Fruit fly (Drosophila melanogaster) Kc167 (cell line): ENCODE results near the gene trbl.

ENCODE experiments used
- Myc ChIP-seq: fragments of >200 bp; optimal IDR thresholded peaks from 2 replicates; lab custom pipeline; 2017; ENCODE audit warnings: missing external identifiers
- Sin3A ChIP-seq: fragments of >200 bp; optimal IDR thresholded peaks from 2 replicates; lab custom pipeline; 2018; ENCODE audit warnings: missing external identifiers
- h ChIP-seq: fragments of >200 bp; optimal IDR thresholded peaks from 3 replicates; lab custom pipeline; 2018; ENCODE audit warnings: missing external identifiers
- insv ChIP-seq: fragments of >200 bp; optimal IDR thresholded peaks from 3 replicates; lab custom pipeline; 2018; ENCODE audit warnings: missing external identifiers
- psq ChIP-seq: fragments of >200 bp; optimal IDR thresholded peaks from 2 replicates; lab custom pipeline; 2017; ENCODE audit warnings: missing external identifiers
- ttk ChIP-seq: sonication (Bioruptor generic); optimal IDR thresholded peaks from 2 replicates; lab custom pipeline; 2017; ENCODE audit warnings: missing external identifiers

trbl gene

dm6 chr3L:20387843-20388163 is 13.6 kb downstream of the trbl start:
- TF ChIP-seq h (no peak), Myc (lab: Kevin White, UChicago) (no peak), ttk (no peak)

dm6 chr3L:20387038-20387842 is 14.2 kb downstream of the trbl start:
- TF ChIP-seq insv (lab: Kevin White, UChicago) (no peak), Sin3A (lab: Kevin White, UChicago) (no peak), Myc (lab: Kevin White, UChicago) (no peak)

DNA sequence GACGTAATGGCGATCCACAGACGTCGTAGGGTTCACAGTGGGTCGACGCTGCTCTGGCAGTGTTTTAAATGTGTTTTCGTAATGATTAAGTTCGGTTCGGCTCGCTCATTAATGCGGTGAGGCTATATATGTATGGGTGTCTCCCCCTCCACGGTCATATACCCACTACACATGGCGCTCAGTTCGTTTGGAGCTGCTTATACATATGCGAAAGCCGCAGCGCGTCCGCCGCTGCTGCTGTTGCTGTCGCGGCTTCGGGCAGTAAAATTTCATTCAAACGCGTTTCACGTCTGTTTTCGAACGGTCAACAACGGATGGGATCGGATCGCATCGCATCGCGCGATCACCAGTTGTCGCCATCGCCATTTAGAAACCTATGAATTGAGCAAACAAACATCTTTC is 15.4 kb downstream of the trbl start:
- TF ChIP-seq insv (lab: Kevin White, UChicago), result no peak

DNA sequence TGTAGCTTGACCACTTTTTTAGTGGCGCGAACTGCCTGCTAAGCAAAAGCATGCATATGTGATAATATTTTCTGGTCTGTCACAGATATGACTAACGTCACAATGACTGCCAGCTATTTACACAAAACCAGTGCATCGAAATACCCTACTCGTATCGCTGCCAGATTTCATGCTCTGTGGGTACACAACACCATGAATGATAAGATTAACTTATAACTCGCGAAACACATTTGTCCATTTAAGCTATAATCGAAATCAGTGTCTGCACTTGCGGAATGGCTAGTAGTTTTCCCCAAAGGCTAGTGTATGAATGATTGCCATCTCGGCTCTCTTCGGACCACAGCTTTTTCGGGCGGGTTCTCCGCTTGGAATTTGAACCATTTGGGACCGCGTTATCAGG is 16.0 kb downstream of the trbl start:
- no peak for TF ChIP-seq ttk
- TF ChIP-seq Myc (lab: Kevin White, UChicago), result no peak
- TF ChIP-seq h, result no peak
- no peak for TF ChIP-seq psq
- TF ChIP-seq insv (lab: Kevin White, UChicago), result no peak
- TF ChIP-seq Sin3A (lab: Kevin White, UChicago), result no peak

- TF ChIP-seq h, result no peak
- no peak for TF ChIP-seq Sin3A (lab: Kevin White, UChicago)
- no peak for TF ChIP-seq Myc (lab: Kevin White, UChicago)
- TF ChIP-seq psq, result no peak
- no peak for TF ChIP-seq insv (lab: Kevin White, UChicago)
- TF ChIP-seq ttk, result no peak
These were observed 16.4 kb downstream of the trbl start for dm6 chr3L:20385006-20385405.

DNA sequence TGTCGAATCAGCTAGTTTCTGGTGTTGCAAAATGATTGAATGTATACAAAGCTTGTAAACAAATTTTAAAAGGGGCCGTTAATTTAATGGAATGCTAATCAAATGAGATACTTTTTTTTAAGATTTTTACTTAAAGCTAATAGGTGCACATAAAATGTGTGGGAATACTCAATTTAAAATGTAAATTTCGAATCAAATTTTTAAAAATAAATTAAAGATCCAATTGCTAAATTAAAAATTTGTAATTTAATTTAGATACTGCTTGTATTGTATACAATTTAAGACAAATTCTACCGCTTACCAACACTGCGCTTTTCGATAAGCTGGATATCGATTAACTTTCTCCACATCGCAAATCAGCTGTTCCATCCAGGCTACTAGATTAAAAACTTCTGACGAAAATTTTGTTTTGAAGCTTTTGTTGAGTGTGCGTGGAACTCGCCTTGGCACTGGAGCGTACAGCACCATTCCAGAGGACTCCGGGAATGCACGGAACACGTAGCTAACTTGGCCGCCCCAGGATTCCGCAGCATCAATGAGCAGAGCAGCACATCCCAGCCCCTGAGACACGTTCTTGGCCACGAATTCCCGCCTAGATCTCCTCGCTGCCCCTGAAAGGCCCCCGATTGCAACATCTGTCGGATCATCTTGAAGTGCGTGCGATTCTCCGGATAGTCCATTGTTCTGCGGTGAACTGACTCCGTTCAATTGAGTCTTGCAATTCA is 17.2 kb downstream of the trbl start, which contains the start of the genes CG5498 and fbl:
Gene CG5498 (minus strand): TSS at position 24 of the 725 bp plus-strand sequence.
Gene fbl (plus strand): TSS at position 344 of the 725 bp plus-strand sequence.
- TF ChIP-seq insv (lab: Kevin White, UChicago) (no peak), Myc (lab: Kevin White, UChicago) (no peak), ttk (no peak), h (no peak), psq (no peak), Sin3A (lab: Kevin White, UChicago) (no peak)

- TF ChIP-seq psq (no peak), Sin3A (lab: Kevin White, UChicago) (no peak), ttk (no peak), Myc (lab: Kevin White, UChicago) (no peak)
These were observed 21.9 kb downstream of the trbl start for dm6 chr3L:20379496-20379895.

DNA sequence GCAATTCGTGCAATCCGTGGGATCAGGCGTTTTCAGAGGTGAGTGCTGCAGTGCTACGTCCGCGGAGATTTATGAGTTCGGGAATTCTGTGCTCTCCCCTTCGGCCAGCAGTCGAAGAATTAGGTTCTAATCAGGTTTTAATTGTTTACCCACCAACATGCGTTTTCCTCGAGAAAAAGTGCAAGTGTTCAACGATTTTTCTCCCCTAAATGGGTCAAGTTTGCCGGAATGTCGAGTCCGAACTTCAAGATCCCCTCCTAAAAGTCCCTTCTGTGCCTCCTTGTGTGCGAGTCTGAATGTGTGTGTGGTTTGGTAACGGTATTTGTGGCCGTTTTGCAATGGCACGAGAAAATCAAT is 24.9 kb downstream of the trbl start:
- TF ChIP-seq ttk (no peak), Sin3A (lab: Kevin White, UChicago) (no peak), insv (lab: Kevin White, UChicago) (no peak), h (no peak), Myc (lab: Kevin White, UChicago) (no peak), psq (no peak)

- no peak for TF ChIP-seq Sin3A (lab: Kevin White, UChicago)
- no peak for TF ChIP-seq insv (lab: Kevin White, UChicago)
- no peak for TF ChIP-seq psq
- TF ChIP-seq ttk, result no peak
- TF ChIP-seq Myc (lab: Kevin White, UChicago), result no peak
- TF ChIP-seq h, result no peak
These were observed 25.4 kb downstream of the trbl start, which contains the start of the genes Ide and RhoBTB for dm6 chr3L:20375878-20376563. Ide (minus strand) TSS chr3L:20375896. RhoBTB (plus strand) TSS chr3L:20376242.

DNA sequence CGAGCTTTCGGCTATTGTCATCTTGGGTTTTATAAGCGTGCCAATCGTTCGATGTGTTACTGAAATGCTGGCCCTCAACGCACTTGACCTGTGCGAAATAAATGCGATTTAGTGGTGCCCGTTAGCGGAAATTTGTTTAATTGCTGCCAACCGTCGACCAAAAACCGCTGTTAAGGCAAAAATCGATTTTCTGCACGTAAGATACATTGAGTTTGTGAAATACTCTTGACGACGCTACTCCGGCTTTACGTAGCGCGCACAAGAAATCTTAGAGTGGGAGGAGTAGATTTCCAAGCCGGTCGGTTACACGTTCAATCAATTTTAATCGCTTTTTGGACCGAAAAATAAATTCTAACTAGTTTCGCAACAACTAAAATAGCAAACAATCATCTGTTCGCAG is 25.9 kb downstream of the trbl start:
- TF ChIP-seq Myc (lab: Kevin White, UChicago), result no peak

dm6 chr3L:20370013-20370412 is 31.4 kb downstream of the trbl start, which contains the start of gene CG13247:
CG13247 (plus strand) TSS chr3L:20370313.
- TF ChIP-seq ttk, result no peak
- TF ChIP-seq h, result no peak
- TF ChIP-seq Sin3A (lab: Kevin White, UChicago), result no peak
- TF ChIP-seq psq, result no peak
- no peak for TF ChIP-seq insv (lab: Kevin White, UChicago)

DNA sequence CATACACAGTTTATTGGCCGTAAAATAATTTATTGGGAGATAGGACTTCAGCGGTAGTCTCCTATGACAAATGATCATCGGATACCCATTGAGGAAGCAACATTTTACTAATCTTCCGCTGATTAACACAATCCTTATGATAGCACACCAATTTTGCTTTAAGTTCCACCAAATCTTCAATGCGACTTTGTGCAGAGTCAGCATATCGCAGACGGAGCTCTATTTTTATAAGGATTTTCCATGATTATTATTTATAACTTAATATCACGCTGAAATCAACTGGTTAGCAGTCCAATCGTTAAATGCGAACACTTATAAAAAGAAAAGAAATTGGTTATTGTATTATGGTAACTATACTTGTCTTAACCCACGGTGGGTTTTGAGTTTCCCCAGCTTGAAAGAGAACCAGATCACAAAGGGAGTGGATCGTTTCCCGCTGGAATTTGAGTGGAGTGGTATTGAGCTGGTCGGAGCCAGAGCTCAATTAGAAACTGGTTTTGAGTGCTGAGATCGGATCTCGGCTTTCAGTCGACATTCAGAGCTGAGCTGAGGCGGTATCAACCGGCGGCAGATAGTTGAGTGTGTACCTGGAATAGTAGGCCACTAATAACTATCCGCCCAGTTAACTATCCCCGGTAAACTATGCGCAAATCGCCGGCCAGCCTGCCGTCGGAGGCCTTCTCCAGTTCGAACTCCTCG is 34.6 kb downstream of the trbl start, which contains the start of the genes Toll-9 and in:
Gene Toll-9 (minus strand): TSS at position 51 of the 699 bp plus-strand sequence.
Gene in (plus strand): TSS at position 525 of the 699 bp plus-strand sequence.
- no peak for TF ChIP-seq Myc (lab: Kevin White, UChicago)
- TF ChIP-seq insv (lab: Kevin White, UChicago), result no peak
- TF ChIP-seq ttk, result no peak
- TF ChIP-seq h, result no peak
- no peak for TF ChIP-seq psq
- no peak for TF ChIP-seq Sin3A (lab: Kevin White, UChicago)
